Worm (Caenorhabditis elegans): ENCODE measurements around the gene F23F1.4.

F23F1.4 gene

ce11 chrII:21953-22352 lies 6.3 kb downstream of the F23F1.4 start:
- no peak for TF ChIP-seq W03F9.2 (tag; optimal IDR thresholded peaks at IDR 0.05)
- no peak for TF ChIP-seq dao-5 (tag; optimal IDR thresholded peaks at IDR 0.05)
- TF ChIP-seq him-1 (tag; optimal IDR thresholded peaks at IDR 0.05), result no peak

- TF ChIP-seq W03F9.2 (tag; optimal IDR thresholded peaks at IDR 0.05) (no peak), dao-5 (tag; optimal IDR thresholded peaks at IDR 0.05) (no peak), him-1 (tag; optimal IDR thresholded peaks at IDR 0.05) (no peak)
Observed at ce11 chrII:19238-19637, 9.0 kb downstream of the F23F1.4 start, which contains the start of gene gmeb-1. gmeb-1 (plus strand) TSS chrII:19538.

- TF ChIP-seq dao-5 (tag; optimal IDR thresholded peaks at IDR 0.05) (no peak), W03F9.2 (tag; optimal IDR thresholded peaks at IDR 0.05) (peak; percentile 53), him-1 (tag; optimal IDR thresholded peaks at IDR 0.05) (no peak)
Observed at ce11 chrII:18787-19186, 9.4 kb downstream of the F23F1.4 start.

ce11 chrII:12685-13084 lies 15.5 kb downstream of the F23F1.4 start, which contains the start of gene best-3:
best-3 (plus strand) TSS chrII:12985.
- TF ChIP-seq W03F9.2 (tag; optimal IDR thresholded peaks at IDR 0.05) (no peak), him-1 (tag; optimal IDR thresholded peaks at IDR 0.05) (no peak), dao-5 (tag; optimal IDR thresholded peaks at IDR 0.05) (no peak)

ce11 chrII:11783-12182 lies 16.4 kb downstream of the F23F1.4 start, which contains the start of gene best-4:
best-4 (minus strand) TSS chrII:11883.
- no peak for TF ChIP-seq him-1 (tag; optimal IDR thresholded peaks at IDR 0.05)
- no peak for TF ChIP-seq dao-5 (tag; optimal IDR thresholded peaks at IDR 0.05)

- no peak for TF ChIP-seq W03F9.2 (tag; optimal IDR thresholded peaks at IDR 0.05)
- TF ChIP-seq dao-5 (tag; optimal IDR thresholded peaks at IDR 0.05), result no peak
Observed at ce11 chrII:8212-8611, 20.0 kb downstream of the F23F1.4 start.

ce11 chrII:6349-6748 lies 21.9 kb downstream of the F23F1.4 start, which contains the start of gene osta-1:
osta-1 (plus strand) TSS chrII:6657.
- TF ChIP-seq W03F9.2 (tag; optimal IDR thresholded peaks at IDR 0.05) (no peak), dao-5 (tag; optimal IDR thresholded peaks at IDR 0.05) (no peak), him-1 (tag; optimal IDR thresholded peaks at IDR 0.05) (no peak)

- TF ChIP-seq him-1 (tag; optimal IDR thresholded peaks at IDR 0.05) (no peak), W03F9.2 (tag; optimal IDR thresholded peaks at IDR 0.05) (no peak), dao-5 (tag; optimal IDR thresholded peaks at IDR 0.05) (no peak)
Observed at ce11 chrII:4793-5192, 23.4 kb downstream of the F23F1.4 start.

- no peak for TF ChIP-seq W03F9.2 (tag; optimal IDR thresholded peaks at IDR 0.05)
- TF ChIP-seq dao-5 (tag; optimal IDR thresholded peaks at IDR 0.05), result no peak
- no peak for TF ChIP-seq him-1 (tag; optimal IDR thresholded peaks at IDR 0.05)
Observed at ce11 chrII:1334-1898, 26.8 kb downstream of the F23F1.4 start, which contains the start of gene 2L52.1. 2L52.1 (plus strand) TSS chrII:1848.

- TF ChIP-seq W03F9.2 (tag; optimal IDR thresholded peaks at IDR 0.05) (no peak), dao-5 (tag; optimal IDR thresholded peaks at IDR 0.05) (no peak), him-1 (tag; optimal IDR thresholded peaks at IDR 0.05) (no peak)
Observed at ce11 chrII:586-985, 27.6 kb downstream of the F23F1.4 start.
